Fruit fly (Drosophila melanogaster): ENCODE data around the gene Abp1.

Gene Abp1

dm6 chr3L:13435170-13435727 lies 50.8 kb downstream of the Abp1 start, which contains the start of gene CG10713 (continued):
- TF ChIP-seq CG8319 (GFP tag; optimal IDR thresholded peaks at IDR 0.05): no peak
- peak; percentile 67; the same call in 2 of the 3 replicates for TF ChIP-seq CG8119 (GFP tag; IDR thresholded peaks at IDR 0.05)
- no peak for TF ChIP-seq fd85E (GFP tag; optimal IDR thresholded peaks at IDR 0.05)
- TF ChIP-seq cyc (GFP tag; optimal IDR thresholded peaks at IDR 0.05): no peak
- TF ChIP-seq salr (GFP tag; optimal IDR thresholded peaks at IDR 0.05): no peak
- no peak for TF ChIP-seq Hr4 (GFP tag; optimal IDR thresholded peaks at IDR 0.05)
- TF ChIP-seq CG32006 (GFP tag; optimal IDR thresholded peaks at IDR 0.05): peak; percentile 61
- no peak for TF ChIP-seq CG11762 (GFP tag; optimal IDR thresholded peaks at IDR 0.05; ENCODE audit: insufficient read depth)
- TF ChIP-seq CG31627 (GFP tag; optimal IDR thresholded peaks at IDR 0.05): no peak
- TF ChIP-seq CG9139 (GFP tag; optimal IDR thresholded peaks at IDR 0.05): peak; percentile 60
- TF ChIP-seq CG11294 (GFP tag; IDR thresholded peaks at IDR 0.05): no peak; the same call in 1 of the 2 replicates
- TF ChIP-seq pdm3 (GFP tag; optimal IDR thresholded peaks at IDR 0.05): no peak
- TF ChIP-seq CG4318 (GFP tag; optimal IDR thresholded peaks at IDR 0.05): no peak
